Fruit fly (Drosophila melanogaster) whole organism, embryonic: ENCODE results near the gene CG3635.

Source experiments
- CG11456 ChIP-seq: fragments of 200-800 bp; sonication (Bioruptor generic); IDR thresholded peaks from 3 replicates; pipeline ENCODE4 v1.3.6; 2022; ENCODE audit warnings: missing biosample characterization, missing genetic modification characterization
- CG11723 ChIP-seq: fragments of 200-800 bp; sonication (Bioruptor generic); optimal IDR thresholded peaks from 2 replicates; lab custom pipeline; 2017; ENCODE audit warnings: missing biosample characterization, mild to moderate bottlenecking, missing genetic modification characterization
- CG3281 ChIP-seq: fragments of 200-800 bp; sonication (Bioruptor generic); optimal IDR thresholded peaks from 3 replicates; lab custom pipeline; 2017; ENCODE audit warnings: missing biosample characterization, mild to moderate bottlenecking, missing genetic modification characterization
- CG7928 ChIP-seq: fragments of 200-800 bp; sonication (Bioruptor generic); optimal IDR thresholded peaks from 2 replicates; lab custom pipeline; 2017; ENCODE audit warnings: missing biosample characterization, mild to moderate bottlenecking, missing genetic modification characterization
- Hmx ChIP-seq: fragments of 200-800 bp; sonication (Bioruptor generic); optimal IDR thresholded peaks from 2 replicates; lab custom pipeline; 2016; ENCODE audit warnings: missing biosample characterization, missing genetic modification characterization
- kah ChIP-seq: fragments of 200-800 bp; sonication (Bioruptor generic); optimal IDR thresholded peaks from 2 replicates; lab custom pipeline; 2018; ENCODE audit warnings: missing biosample characterization, mild to moderate bottlenecking, missing genetic modification characterization

- no peak for TF ChIP-seq CG11456
- TF ChIP-seq CG3281 (GFP tag; lab: Kevin White, UChicago) = peak; percentile 6
- TF ChIP-seq CG7928 (GFP tag; lab: Kevin White, UChicago) = no peak
- TF ChIP-seq Hmx (GFP tag; lab: Kevin White, UChicago) = no peak
- TF ChIP-seq CG11723 (GFP tag; lab: Kevin White, UChicago) = peak; percentile 18
- no peak for TF ChIP-seq kah (GFP tag; lab: Kevin White, UChicago)
These were observed 6.6 kb upstream of the CG3635 start for dm6 chr2L:22168559-22169027.
